Fruit fly (Drosophila melanogaster) whole organism, prepupa: ENCODE measurements around the gene CG4576.

ENCODE experiments used
- CG11294 ChIP-seq: fragments of 200-800 bp; sonication (Bioruptor generic); IDR thresholded peaks from 2 replicates; pipeline ENCODE4 v1.3.6; 2022; ENCODE audit warnings: missing biosample characterization, missing genetic modification characterization
- CG6854 ChIP-seq: fragments of 200-800 bp; sonication (Bioruptor generic); optimal IDR thresholded peaks from 2 replicates; lab custom pipeline; 2017; ENCODE audit warnings: missing biosample characterization, mild to moderate bottlenecking, missing genetic modification characterization
- Gug ChIP-seq: fragments of 200-800 bp; sonication (Bioruptor generic); IDR thresholded peaks from 2 replicates; pipeline ENCODE4 v1.3.6; 2022; ENCODE audit warnings: missing biosample characterization, missing genetic modification characterization

dm6 chr3R:15788221-15788620 is 37.3 kb upstream of the CG4576 start, which contains the start of gene Uros2:
- TF ChIP-seq Gug (no peak), CG11294 (no peak), CG6854 (GFP tag; lab: Kevin White, UChicago) (no peak)
